Fruit fly (Drosophila melanogaster) whole organism, embryonic: ENCODE results near the gene Tmtc2.

Experiments used
- Adf1 ChIP-seq: fragments of 200-800 bp; sonication (Bioruptor generic); IDR thresholded peaks from 2 replicates; pipeline ENCODE4 v1.3.6; 2022; ENCODE audit warnings: missing biosample characterization, missing genetic modification characterization
- B-H1 ChIP-seq: fragments of 200-800 bp; sonication (Bioruptor generic); IDR thresholded peaks from 3 replicates; pipeline ENCODE4 v1.3.6; 2022; ENCODE audit warnings: missing biosample characterization, missing genetic modification characterization
- B-H2 ChIP-seq: fragments of 200-800 bp; sonication (Bioruptor generic); optimal IDR thresholded peaks from 2 replicates; lab custom pipeline; 2018; ENCODE audit warnings: missing biosample characterization, mild to moderate bottlenecking, missing genetic modification characterization
- Bgb ChIP-seq: fragments of 200-800 bp; sonication (Bioruptor generic); IDR thresholded peaks from 2 replicates; pipeline ENCODE4 v1.3.6; 2022; ENCODE audit warnings: missing biosample characterization, missing genetic modification characterization; ENCODE audit not compliant: partially characterized antibody
- CG10147 ChIP-seq: fragments of 200-800 bp; sonication (Bioruptor generic); optimal IDR thresholded peaks from 2 replicates; lab custom pipeline; 2019; ENCODE audit warnings: missing biosample characterization, mild to moderate bottlenecking, missing genetic modification characterization, moderate library complexity
- CG11456 ChIP-seq: fragments of 200-800 bp; sonication (Bioruptor generic); IDR thresholded peaks from 3 replicates; pipeline ENCODE4 v1.3.6; 2022; ENCODE audit warnings: missing biosample characterization, missing genetic modification characterization
- CG11696 ChIP-seq: fragments of 200-800 bp; sonication (Bioruptor generic); IDR thresholded peaks from 2 replicates; pipeline ENCODE4 v1.3.6; 2022; ENCODE audit warnings: missing biosample characterization, missing genetic modification characterization
- CG12391 ChIP-seq: fragments of 200-800 bp; sonication (Bioruptor generic); optimal IDR thresholded peaks from 3 replicates; lab custom pipeline; 2018; ENCODE audit warnings: missing biosample characterization, mild to moderate bottlenecking, missing genetic modification characterization, moderate library complexity
- CG12744 ChIP-seq: fragments of 200-800 bp; sonication (Bioruptor generic); optimal IDR thresholded peaks from 2 replicates; lab custom pipeline; 2016; ENCODE audit warnings: missing biosample characterization, missing genetic modification characterization
- CG13287 ChIP-seq: fragments of 200-800 bp; sonication (Bioruptor generic); IDR thresholded peaks from 2 replicates; pipeline ENCODE4 v1.3.6; 2022; ENCODE audit warnings: missing biosample characterization, missing genetic modification characterization; ENCODE audit not compliant: partially characterized antibody
- CG13894 ChIP-seq: fragments of 200-800 bp; sonication (Bioruptor generic); optimal IDR thresholded peaks from 3 replicates; lab custom pipeline; 2018; ENCODE audit warnings: missing biosample characterization, mild to moderate bottlenecking, missing genetic modification characterization, moderate library complexity
- CG15696 ChIP-seq: fragments of 200-800 bp; sonication (Bioruptor generic); optimal IDR thresholded peaks from 2 replicates; lab custom pipeline; 2019; ENCODE audit warnings: missing biosample characterization, mild to moderate bottlenecking, missing genetic modification characterization, moderate library complexity
- CG16813 ChIP-seq: fragments of 200-800 bp; sonication (Bioruptor generic); IDR thresholded peaks from 3 replicates; pipeline ENCODE4 v1.3.6; 2022; ENCODE audit warnings: missing biosample characterization, missing genetic modification characterization; ENCODE audit not compliant: partially characterized antibody
- CG3847 ChIP-seq: fragments of 200-800 bp; sonication (Bioruptor generic); IDR thresholded peaks from 2 replicates; pipeline ENCODE4 v1.3.6; 2022; ENCODE audit warnings: missing biosample characterization, missing genetic modification characterization
- CG42726 ChIP-seq: fragments of 200-800 bp; sonication (Bioruptor generic); IDR thresholded peaks from 2 replicates; pipeline ENCODE4 v1.3.6; 2022; ENCODE audit warnings: missing biosample characterization, missing genetic modification characterization; ENCODE audit not compliant: partially characterized antibody
- CG4328 ChIP-seq: fragments of 200-800 bp; sonication (Bioruptor generic); optimal IDR thresholded peaks from 3 replicates; lab custom pipeline; 2017; ENCODE audit warnings: missing biosample characterization, missing genetic modification reagents, missing genetic modification characterization
- CG6791 ChIP-seq: fragments of 200-800 bp; sonication (Bioruptor generic); IDR thresholded peaks from 3 replicates; pipeline ENCODE4 v1.3.6; 2022; ENCODE audit warnings: missing biosample characterization, missing genetic modification characterization; ENCODE audit not compliant: partially characterized antibody
- CG8290 ChIP-seq, 3 experiments: fragments of 200-800 bp; sonication (Bioruptor generic); optimal IDR thresholded peaks; 2 replicates each; lab custom pipeline; 2016 to 2019; ENCODE audit warnings: missing biosample characterization in 3 of 3, missing genetic modification characterization in 3 of 3, mild to moderate bottlenecking in 2 of 3, moderate library complexity in 1 of 3
- CG8478 ChIP-seq: fragments of >200 bp; optimal IDR thresholded peaks from 2 replicates; lab custom pipeline; 2018
- CG8944 ChIP-seq: fragments of 200-800 bp; sonication (Bioruptor generic); optimal IDR thresholded peaks from 3 replicates; lab custom pipeline; 2016; ENCODE audit warnings: missing biosample characterization, missing genetic modification characterization
- CG9932 ChIP-seq: fragments of 200-800 bp; sonication (Bioruptor generic); IDR thresholded peaks from 2 replicates; pipeline ENCODE4 v1.3.6; 2022; ENCODE audit warnings: missing biosample characterization, missing genetic modification characterization
- CrebB ChIP-seq: fragments of 200-800 bp; sonication (Bioruptor generic); optimal IDR thresholded peaks from 3 replicates; lab custom pipeline; 2018; ENCODE audit warnings: missing biosample characterization, mild to moderate bottlenecking, missing genetic modification characterization
- Dbx ChIP-seq: fragments of 200-800 bp; sonication (Bioruptor generic); IDR thresholded peaks from 3 replicates; pipeline ENCODE4 v1.3.6; 2022; ENCODE audit warnings: missing biosample characterization, missing genetic modification characterization
- Dp ChIP-seq: fragments of 200-800 bp; sonication (Bioruptor generic); optimal IDR thresholded peaks from 2 replicates; lab custom pipeline; 2018; ENCODE audit warnings: missing biosample characterization, mild to moderate bottlenecking, missing genetic modification characterization, moderate library complexity
- HLH54F ChIP-seq: fragments of 200-800 bp; sonication (Bioruptor generic); optimal IDR thresholded peaks from 3 replicates; lab custom pipeline; 2016; ENCODE audit warnings: missing biosample characterization, missing genetic modification characterization
- HmgD ChIP-seq: fragments of 200-800 bp; sonication (Bioruptor generic); optimal IDR thresholded peaks from 3 replicates; lab custom pipeline; 2016; ENCODE audit warnings: missing biosample characterization, missing genetic modification characterization
- Hmr ChIP-seq: fragments of 200-800 bp; sonication (Bioruptor generic); optimal IDR thresholded peaks from 3 replicates; lab custom pipeline; 2017; ENCODE audit warnings: mild to moderate bottlenecking, missing biosample characterization, missing genetic modification reagents, missing genetic modification characterization
- Hmx ChIP-seq: fragments of 200-800 bp; sonication (Bioruptor generic); optimal IDR thresholded peaks from 2 replicates; lab custom pipeline; 2016; ENCODE audit warnings: missing biosample characterization, missing genetic modification characterization
- Lhr ChIP-seq: fragments of 200-800 bp; sonication (Bioruptor generic); optimal IDR thresholded peaks from 3 replicates; lab custom pipeline; 2017; ENCODE audit warnings: mild to moderate bottlenecking, missing biosample characterization, missing genetic modification reagents, missing genetic modification characterization
- MBD-R2 ChIP-seq: fragments of 200-800 bp; sonication (Bioruptor generic); IDR thresholded peaks from 2 replicates; pipeline ENCODE4 v1.3.6; 2022; ENCODE audit warnings: missing biosample characterization, missing genetic modification characterization
- Med ChIP-seq: fragments of 200-800 bp; sonication (Bioruptor generic); peaks from one replicate; lab custom pipeline; 2016; ENCODE audit warnings: missing biosample characterization, missing genetic modification characterization, mild to moderate bottlenecking, inconsistent platforms, moderate library complexity
- Myb ChIP-seq: fragments of 200-800 bp; sonication (Bioruptor generic); optimal IDR thresholded peaks from 2 replicates; lab custom pipeline; 2016; ENCODE audit warnings: missing biosample characterization, missing genetic modification characterization
- NFAT ChIP-seq: fragments of 200-800 bp; sonication (Bioruptor generic); IDR thresholded peaks from 2 replicates; pipeline ENCODE4 v1.3.6; 2022; ENCODE audit warnings: missing biosample characterization, missing genetic modification characterization
- Opbp ChIP-seq: fragments of 200-800 bp; sonication (Bioruptor generic); IDR thresholded peaks from 3 replicates; pipeline ENCODE4 v1.3.6; 2022; ENCODE audit warnings: missing biosample characterization, missing genetic modification characterization; ENCODE audit not compliant: partially characterized antibody
- Sox100B ChIP-seq: fragments of 200-800 bp; sonication (Bioruptor generic); optimal IDR thresholded peaks from 3 replicates; lab custom pipeline; 2018; ENCODE audit warnings: missing biosample characterization, mild to moderate bottlenecking, missing genetic modification characterization
- ato ChIP-seq: fragments of 200-800 bp; sonication (Bioruptor generic); IDR thresholded peaks from 2 replicates; pipeline ENCODE4 v1.3.6; 2022; ENCODE audit warnings: missing biosample characterization, missing genetic modification characterization; ENCODE audit not compliant: partially characterized antibody
- bowl ChIP-seq: fragments of 200-800 bp; sonication (Bioruptor generic); IDR thresholded peaks from 2 replicates; pipeline ENCODE4 v1.3.6; 2022; ENCODE audit warnings: missing biosample characterization, missing genetic modification characterization
- chm ChIP-seq: fragments of 200-800 bp; sonication (Bioruptor generic); IDR thresholded peaks from 2 replicates; pipeline ENCODE4 v1.3.6; 2022; ENCODE audit warnings: missing biosample characterization, missing genetic modification characterization
- gem ChIP-seq: fragments of 200-800 bp; sonication (Bioruptor generic); optimal IDR thresholded peaks from 2 replicates; lab custom pipeline; 2019; ENCODE audit warnings: missing biosample characterization, mild to moderate bottlenecking, missing genetic modification characterization, moderate library complexity
- gt ChIP-seq: fragments of 200-800 bp; sonication (Bioruptor generic); IDR thresholded peaks from 2 replicates; pipeline ENCODE4 v1.3.6; 2022; ENCODE audit warnings: missing biosample characterization, missing genetic modification characterization
- insv ChIP-seq, 2 experiments: fragments of 200-800 bp; sonication (Bioruptor generic); optimal IDR thresholded peaks; 3 replicates each; lab custom pipeline; 2016 to 2018; ENCODE audit warnings: missing biosample characterization in 2 of 2, missing genetic modification characterization in 2 of 2
- knrl ChIP-seq: fragments of 200-800 bp; sonication (Bioruptor generic); IDR thresholded peaks from 3 replicates; pipeline ENCODE4 v1.3.6; 2022; ENCODE audit warnings: missing biosample characterization, missing genetic modification characterization; ENCODE audit not compliant: partially characterized antibody
- oc ChIP-seq: fragments of 200-800 bp; sonication (Bioruptor generic); optimal IDR thresholded peaks from 2 replicates; lab custom pipeline; 2018; ENCODE audit warnings: missing biosample characterization, mild to moderate bottlenecking, missing genetic modification characterization, moderate library complexity
- odd ChIP-seq: fragments of 200-800 bp; sonication (Bioruptor generic); optimal IDR thresholded peaks from 2 replicates; lab custom pipeline; 2017; ENCODE audit warnings: missing biosample characterization, mild to moderate bottlenecking, missing genetic modification characterization
- pfk ChIP-seq: fragments of 200-800 bp; sonication (Bioruptor generic); optimal IDR thresholded peaks from 2 replicates; lab custom pipeline; 2018; ENCODE audit warnings: missing biosample characterization, mild to moderate bottlenecking, missing genetic modification characterization, moderate library complexity
- phol ChIP-seq: fragments of 200-800 bp; sonication (Bioruptor generic); optimal IDR thresholded peaks from 3 replicates; lab custom pipeline; 2018; ENCODE audit warnings: missing biosample characterization, mild to moderate bottlenecking, missing genetic modification characterization, moderate library complexity
- pros ChIP-seq: fragments of 200-800 bp; sonication (Bioruptor generic); optimal IDR thresholded peaks from 3 replicates; lab custom pipeline; 2019; ENCODE audit warnings: missing biosample characterization, mild to moderate bottlenecking, missing genetic modification characterization, moderate library complexity
- pzg ChIP-seq: fragments of 200-800 bp; sonication (Bioruptor generic); optimal IDR thresholded peaks from 3 replicates; lab custom pipeline; 2018; ENCODE audit warnings: missing biosample characterization, mild to moderate bottlenecking, missing genetic modification characterization, moderate library complexity
- ranshi ChIP-seq: fragments of 200-800 bp; sonication (Bioruptor generic); IDR thresholded peaks from 2 replicates; pipeline ENCODE4 v1.3.6; 2022; ENCODE audit warnings: missing biosample characterization, missing genetic modification characterization
- tio ChIP-seq: fragments of 200-800 bp; sonication (Bioruptor generic); optimal IDR thresholded peaks from 2 replicates; lab custom pipeline; 2017; ENCODE audit warnings: missing biosample characterization, missing genetic modification characterization, inconsistent platforms

The Tmtc2 gene

dm6 chr2L:1006516-1006915 lies 83.9 kb downstream of the Tmtc2 start (continued):
- TF ChIP-seq CG9932 (GFP tag; lab: Robert Waterston, UW) (peak; percentile 39), HmgD (GFP tag; lab: Kevin White, UChicago) (no peak), CG13894 (tag; lab: Kevin White, UChicago) (peak; percentile 35), CG15696 (no peak), CG3847 (peak; percentile 74), CG11696 (GFP tag; lab: Robert Waterston, UW) (no peak), Adf1 (GFP tag; lab: Robert Waterston, UW) (no peak), HLH54F (GFP tag; lab: Kevin White, UChicago) (no peak), CG12391 (tag; lab: Kevin White, UChicago) (peak; percentile 13), bowl (GFP tag; lab: Robert Waterston, UW) (no peak), insv (GFP tag; optimal IDR thresholded peaks at IDR 0.05; lab: Kevin White, UChicago) (peak in 1 of 2 experiments; percentile 82), CG12744 (no peak), Hmx (GFP tag; lab: Kevin White, UChicago) (no peak), ranshi (no peak), MBD-R2 (GFP tag; lab: Robert Waterston, UW) (peak; percentile 30; the same call in 1 of the 2 replicates), CG6791 (GFP tag; lab: Robert Waterston, UW) (peak; percentile 79), pfk (GFP tag; lab: Kevin White, UChicago) (no peak), B-H2 (GFP tag; lab: Kevin White, UChicago) (no peak), oc (tag; lab: Kevin White, UChicago) (no peak), CG11456 (GFP tag; lab: Robert Waterston, UW) (0 out of 3 replicates have a peak, but pooled peaks have one; percentile 24), ato (GFP tag; lab: Robert Waterston, UW) (no peak), odd (GFP tag; lab: Kevin White, UChicago) (no peak), CG42726 (GFP tag; lab: Robert Waterston, UW) (peak; percentile 76), Med (GFP tag; lab: Kevin White, UChicago) (peak; percentile 55), gem (peak; percentile 27), CG8290 (GFP tag; optimal IDR thresholded peaks at IDR 0.05; lab: Kevin White, UChicago) (no peak), CG8290 (tag; optimal IDR thresholded peaks at IDR 0.05; lab: Kevin White, UChicago) (peak in 1 of 2 experiments; percentile 39), CG13287 (GFP tag; lab: Robert Waterston, UW) (peak; percentile 13; the same call in 1 of the 2 replicates), chm (no peak), Dp (GFP tag; lab: Kevin White, UChicago) (peak; percentile 24), Sox100B (no peak), Lhr (peak; percentile 73), tio (no peak), CrebB (tag; lab: Kevin White, UChicago) (no peak), CG16813 (no peak), Hmr (GFP tag; lab: Kevin White, UChicago) (peak; percentile 53), B-H1 (no peak), Dbx (GFP tag; lab: Robert Waterston, UW) (peak; percentile 54), knrl (GFP tag; lab: Robert Waterston, UW) (peak; percentile 48; the same call in 1 of the 3 replicates), CG10147 (no peak), CG4328 (no peak), NFAT (GFP tag; lab: Robert Waterston, UW) (peak; percentile 59; the same call in 1 of the 2 replicates), pros (GFP tag; lab: Kevin White, UChicago) (no peak), Bgb (GFP tag; lab: Robert Waterston, UW) (peak; percentile 56), phol (tag; lab: Kevin White, UChicago) (peak; percentile 5), CG8478 (lab: Kevin White, UChicago) (peak; percentile 59), gt (GFP tag; lab: Robert Waterston, UW) (no peak), Myb (peak; percentile 36), Opbp (GFP tag; lab: Robert Waterston, UW) (peak; percentile 45; the same call in 1 of the 3 replicates), pzg (GFP tag; lab: Kevin White, UChicago) (peak; percentile 9), CG8944 (GFP tag; lab: Kevin White, UChicago) (no peak)
